Worm (Caenorhabditis elegans) whole organism, midembryonic: Measurements from ENCODE around the gene Y15E3A.5.

Source experiments
- T22C8.4 ChIP-seq: fragments of 200-800 bp; sonication (Bioruptor generic); IDR thresholded peaks from 2 replicates; pipeline ENCODE4 v1.3.6; 2022; ENCODE audit warnings: missing genetic modification characterization, missing compliant biosample characterization
- cog-1 ChIP-seq: sonication (generic microtip); optimal IDR thresholded peaks from 2 replicates; lab custom pipeline; 2016; ENCODE audit warnings: missing genetic modification characterization, missing compliant biosample characterization
- flt-1 ChIP-seq: fragments of 200-800 bp; sonication (Bioruptor generic); IDR thresholded peaks from 2 replicates; pipeline ENCODE4 v1.3.6; 2022; ENCODE audit warnings: missing genetic modification characterization, missing compliant biosample characterization
- klf-2 ChIP-seq: fragments of 200-800 bp; sonication (Bioruptor generic); conservative IDR thresholded peaks from 2 replicates; pipeline ENCODE4 v1.3.6; 2022; ENCODE audit warnings: missing genetic modification reagents, missing genetic modification characterization, missing compliant biosample characterization
- med-1 ChIP-seq: sonication (generic microtip); optimal IDR thresholded peaks from 2 replicates; lab custom pipeline; 2017; ENCODE audit warnings: missing genetic modification characterization, mild to moderate bottlenecking, missing compliant biosample characterization, antibody characterized with exemption, missing genetic modification reagents; ENCODE audit not compliant: insufficient read depth
- ref-1 ChIP-seq: fragments of 200-800 bp; sonication (Bioruptor generic); conservative IDR thresholded peaks from 2 replicates; pipeline ENCODE4 v1.3.6; 2022; ENCODE audit warnings: missing genetic modification reagents, missing genetic modification characterization, missing compliant biosample characterization
- tab-1 ChIP-seq: fragments of 200-800 bp; sonication (Bioruptor generic); IDR thresholded peaks from 2 replicates; pipeline ENCODE4 v1.3.6; 2022; ENCODE audit warnings: missing genetic modification characterization, missing compliant biosample characterization
- ztf-23 ChIP-seq: fragments of 200-800 bp; sonication (Bioruptor generic); IDR thresholded peaks from 2 replicates; pipeline ENCODE4 v1.3.6; 2022; ENCODE audit warnings: missing genetic modification reagents, missing genetic modification characterization, missing compliant biosample characterization
- ztf-29 ChIP-seq: fragments of 200-800 bp; sonication (Bioruptor generic); IDR thresholded peaks from 2 replicates; pipeline ENCODE4 v1.3.6; 2022; ENCODE audit warnings: missing genetic modification reagents, missing genetic modification characterization, missing compliant biosample characterization

The Y15E3A.5 gene

ce11 chrX:15377724-15378123 is 37.4 kb downstream of the Y15E3A.5 start, which contains the start of gene svh-5:
Gene svh-5, minus strand, starts transcription at chrX:15377824.
- TF ChIP-seq flt-1 (no peak), ztf-23 (no peak), T22C8.4 (GFP tag; lab: Robert Waterston, UW) (no peak), ztf-29 (GFP tag; lab: Robert Waterston, UW) (no peak), tab-1 (GFP tag; lab: Robert Waterston, UW) (no peak), ref-1 (GFP tag; lab: Robert Waterston, UW) (no peak), cog-1 (tag; lab: Kevin White, UChicago) (no peak)

ce11 chrX:15379882-15380281 is 39.5 kb downstream of the Y15E3A.5 start:
- TF ChIP-seq tab-1 (GFP tag; lab: Robert Waterston, UW) = no peak

- TF ChIP-seq cog-1 (tag; lab: Kevin White, UChicago) = no peak
- TF ChIP-seq flt-1 = no peak
- no peak for TF ChIP-seq tab-1 (GFP tag; lab: Robert Waterston, UW)
- no peak for TF ChIP-seq ztf-29 (GFP tag; lab: Robert Waterston, UW)
- TF ChIP-seq ztf-23 = no peak
- no peak for TF ChIP-seq ref-1 (GFP tag; lab: Robert Waterston, UW)
- no peak for TF ChIP-seq klf-2 (GFP tag; lab: Robert Waterston, UW)
- no peak for TF ChIP-seq T22C8.4 (GFP tag; lab: Robert Waterston, UW)
Observed at ce11 chrX:15380437-15380836, 40.1 kb downstream of the Y15E3A.5 start.

ce11 chrX:15381486-15381885 is 41.1 kb downstream of the Y15E3A.5 start:
- TF ChIP-seq cog-1 (tag; lab: Kevin White, UChicago) (no peak), ztf-23 (no peak)

- no peak for TF ChIP-seq T22C8.4 (GFP tag; lab: Robert Waterston, UW)
- no peak for TF ChIP-seq klf-2 (GFP tag; lab: Robert Waterston, UW)
- no peak for TF ChIP-seq med-1 (GFP tag; lab: Kevin White, UChicago)
- no peak for TF ChIP-seq ztf-23
- no peak for TF ChIP-seq ztf-29 (GFP tag; lab: Robert Waterston, UW)
- TF ChIP-seq tab-1 (GFP tag; lab: Robert Waterston, UW) = no peak
Observed at ce11 chrX:15382256-15382655, 41.9 kb downstream of the Y15E3A.5 start.

ce11 chrX:15382914-15383313 is 42.6 kb downstream of the Y15E3A.5 start:
- TF ChIP-seq ztf-23 (no peak), ref-1 (GFP tag; lab: Robert Waterston, UW) (no peak), klf-2 (GFP tag; lab: Robert Waterston, UW) (no peak), tab-1 (GFP tag; lab: Robert Waterston, UW) (no peak), ztf-29 (GFP tag; lab: Robert Waterston, UW) (no peak), flt-1 (no peak), cog-1 (tag; lab: Kevin White, UChicago) (no peak), med-1 (GFP tag; lab: Kevin White, UChicago) (no peak), T22C8.4 (GFP tag; lab: Robert Waterston, UW) (no peak)

ce11 chrX:15384090-15384624 is 43.8 kb downstream of the Y15E3A.5 start:
- TF ChIP-seq med-1 (GFP tag; lab: Kevin White, UChicago) (no peak), cog-1 (tag; lab: Kevin White, UChicago) (no peak), flt-1 (no peak), klf-2 (GFP tag; lab: Robert Waterston, UW) (no peak), T22C8.4 (GFP tag; lab: Robert Waterston, UW) (no peak), ztf-29 (GFP tag; lab: Robert Waterston, UW) (no peak), ztf-23 (no peak), ref-1 (GFP tag; lab: Robert Waterston, UW) (no peak), tab-1 (GFP tag; lab: Robert Waterston, UW) (no peak)

ce11 chrX:15385379-15385778 is 45.0 kb downstream of the Y15E3A.5 start:
- no peak for TF ChIP-seq med-1 (GFP tag; lab: Kevin White, UChicago)

- TF ChIP-seq ztf-23 (no peak), cog-1 (tag; lab: Kevin White, UChicago) (no peak), tab-1 (GFP tag; lab: Robert Waterston, UW) (no peak), med-1 (GFP tag; lab: Kevin White, UChicago) (no peak), ztf-29 (GFP tag; lab: Robert Waterston, UW) (no peak), ref-1 (GFP tag; lab: Robert Waterston, UW) (no peak), klf-2 (GFP tag; lab: Robert Waterston, UW) (no peak), T22C8.4 (GFP tag; lab: Robert Waterston, UW) (no peak), flt-1 (no peak)
Observed at ce11 chrX:15385807-15386349, 45.5 kb downstream of the Y15E3A.5 start.

- TF ChIP-seq ztf-29 (GFP tag; lab: Robert Waterston, UW) (no peak), T22C8.4 (GFP tag; lab: Robert Waterston, UW) (no peak), tab-1 (GFP tag; lab: Robert Waterston, UW) (no peak), cog-1 (tag; lab: Kevin White, UChicago) (no peak), klf-2 (GFP tag; lab: Robert Waterston, UW) (no peak), med-1 (GFP tag; lab: Kevin White, UChicago) (no peak), flt-1 (no peak), ztf-23 (no peak), ref-1 (GFP tag; lab: Robert Waterston, UW) (no peak)
Observed at ce11 chrX:15388259-15388658, 47.9 kb downstream of the Y15E3A.5 start.
